Fruit fly (Drosophila melanogaster): Measurements from ENCODE around the gene CG13671.
A peak's percentile ranks its signal among the peaks of the same experiment; 100 is the strongest.

The CG13671 gene

DNA sequence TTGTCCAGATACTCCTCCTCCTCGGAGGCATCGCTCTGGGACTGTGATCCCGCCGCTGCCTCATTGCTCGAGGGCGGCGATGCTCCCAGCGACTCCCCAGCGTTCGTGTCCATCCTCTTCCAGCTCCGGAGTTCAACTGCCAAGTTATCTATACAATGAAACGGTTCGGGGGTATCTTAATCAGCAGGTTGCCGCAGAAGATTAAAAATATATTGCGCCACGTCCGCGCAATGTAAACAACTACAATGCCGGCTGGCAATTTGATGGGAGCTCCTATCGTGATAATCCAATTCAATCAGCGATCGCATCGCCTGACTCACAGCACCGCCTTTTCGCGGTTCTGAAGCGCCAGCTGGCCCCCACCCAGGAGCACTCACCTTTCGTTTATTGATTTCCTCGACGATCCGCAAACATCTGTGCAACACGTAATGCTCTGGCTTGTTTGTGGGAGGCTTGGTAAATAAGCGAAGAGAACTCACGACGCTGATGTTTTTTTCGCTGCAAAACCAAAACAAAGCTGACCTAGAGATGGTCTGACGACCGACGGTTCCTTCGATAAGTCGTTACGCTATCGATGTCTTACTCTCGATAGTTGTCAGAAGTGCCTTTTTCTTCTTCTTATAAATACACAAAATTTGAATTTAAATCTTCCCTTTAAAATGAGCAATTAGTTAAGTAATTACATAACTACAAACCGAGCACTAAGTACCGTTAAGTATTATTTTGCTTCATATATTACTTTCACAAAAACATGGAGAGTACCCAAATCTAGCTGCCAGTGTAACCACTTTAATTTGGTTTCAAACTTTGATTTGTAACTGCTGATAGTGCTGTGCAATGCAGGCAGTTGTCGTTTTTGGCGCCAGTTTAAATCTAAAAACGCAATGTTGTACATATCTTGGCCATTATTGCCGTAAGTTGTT, 10.3 kb upstream of the CG13671 start, which contains the start of gene cert (continued):
- TF ChIP-seq woc (GFP tag; optimal IDR thresholded peaks at IDR 0.05), result no peak
- peak; percentile 63 for TF ChIP-seq Jra (GFP tag; optimal IDR thresholded peaks at IDR 0.05)
- no peak for TF ChIP-seq dsf (GFP tag; optimal IDR thresholded peaks at IDR 0.05; ENCODE audit: borderline replicate concordance)
- TF ChIP-seq sv (GFP tag; optimal IDR thresholded peaks at IDR 0.05), result peak; percentile 36

DNA sequence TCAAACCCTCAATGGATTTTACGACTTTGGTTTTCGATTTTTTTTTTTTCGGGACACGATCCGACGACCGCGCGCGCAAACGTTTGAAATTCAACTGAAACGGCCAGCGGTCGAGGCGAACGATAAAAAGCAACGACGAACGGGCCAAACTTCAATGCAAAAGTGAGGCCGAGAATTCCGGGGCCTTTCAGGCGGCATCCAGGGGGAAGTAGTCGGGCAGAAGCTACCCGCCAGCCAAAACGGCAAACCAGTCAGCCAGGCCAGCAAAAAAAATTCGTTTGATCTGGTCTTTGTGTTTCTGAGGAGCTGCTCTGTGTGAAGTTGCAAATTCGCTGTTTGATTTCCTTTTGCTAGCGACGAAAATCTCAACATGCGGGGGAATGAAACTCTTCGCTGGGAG, 4.6 kb upstream of the CG13671 start, which contains the start of gene CG7201:
Gene CG7201 (minus strand): TSS at position 101 of the 400 bp plus-strand sequence.
- TF ChIP-seq Vsx2 (GFP tag; optimal IDR thresholded peaks at IDR 0.05; ENCODE audit: partially characterized antibody) (no peak), Rel (GFP tag; optimal IDR thresholded peaks at IDR 0.05) (no peak), Rel (tag; optimal IDR thresholded peaks at IDR 0.05) (peak; percentile 1), dmrt93B (GFP tag; optimal IDR thresholded peaks at IDR 0.05) (no peak), foxo (GFP tag; optimal IDR thresholded peaks at IDR 0.05) (no peak), sv (GFP tag; optimal IDR thresholded peaks at IDR 0.05) (no peak)

- TF ChIP-seq Sp1 (GFP tag; optimal IDR thresholded peaks at IDR 0.05) (no peak), Hr83 (GFP tag; optimal IDR thresholded peaks at IDR 0.05; ENCODE audit: poor library complexity, severe bottlenecking) (no peak), CG9705 (GFP tag; optimal IDR thresholded peaks at IDR 0.05) (no peak), pan (optimal IDR thresholded peaks at IDR 0.05) (no peak), OdsH (GFP tag; optimal IDR thresholded peaks at IDR 0.05) (no peak), Vsx2 (GFP tag; optimal IDR thresholded peaks at IDR 0.05; ENCODE audit: partially characterized antibody) (no peak), HLH106 (tag; optimal IDR thresholded peaks at IDR 0.05) (no peak), Hr78 (GFP tag; optimal IDR thresholded peaks at IDR 0.05) (peak; percentile 40), brk (GFP tag; optimal IDR thresholded peaks at IDR 0.05) (peak; percentile 18), Dif (GFP tag; optimal IDR thresholded peaks at IDR 0.05; ENCODE audit: partially characterized antibody) (no peak), Hnf4 (GFP tag; optimal IDR thresholded peaks at IDR 0.05) (no peak), ey (GFP tag; optimal IDR thresholded peaks at IDR 0.05) (no peak)
These were observed 2.9 kb upstream of the CG13671 start, which contains the start of gene Rab19 for dm6 chr3L:8296941-8297340. TSS of gene Rab19 (plus strand) at chr3L:8297018.

- TF ChIP-seq jim (GFP tag; optimal IDR thresholded peaks at IDR 0.05), result no peak
- TF ChIP-seq Abd-B (GFP tag; optimal IDR thresholded peaks at IDR 0.05), result no peak
- no peak for TF ChIP-seq Vsx2 (GFP tag; optimal IDR thresholded peaks at IDR 0.05; ENCODE audit: partially characterized antibody)
- no peak for TF ChIP-seq Hr83 (GFP tag; optimal IDR thresholded peaks at IDR 0.05; ENCODE audit: poor library complexity, severe bottlenecking)
- no peak for TF ChIP-seq Myc (optimal IDR thresholded peaks at IDR 0.05)
- no peak for TF ChIP-seq br (GFP tag; optimal IDR thresholded peaks at IDR 0.05)
- no peak for TF ChIP-seq CG32264 (GFP tag; optimal IDR thresholded peaks at IDR 0.05)
- no peak for TF ChIP-seq pan (optimal IDR thresholded peaks at IDR 0.05)
- TF ChIP-seq rgr (GFP tag; optimal IDR thresholded peaks at IDR 0.05), result no peak
- no peak for TF ChIP-seq Rel (GFP tag; optimal IDR thresholded peaks at IDR 0.05)
- peak; percentile 82 for TF ChIP-seq Rel (tag; optimal IDR thresholded peaks at IDR 0.05)
- peak; percentile 5 for TF ChIP-seq Jra (GFP tag; optimal IDR thresholded peaks at IDR 0.05)
- no peak for TF ChIP-seq dsf (GFP tag; optimal IDR thresholded peaks at IDR 0.05; ENCODE audit: borderline replicate concordance)
These were observed 2.4 kb upstream of the CG13671 start for dm6 chr3L:8297488-8297887.

DNA sequence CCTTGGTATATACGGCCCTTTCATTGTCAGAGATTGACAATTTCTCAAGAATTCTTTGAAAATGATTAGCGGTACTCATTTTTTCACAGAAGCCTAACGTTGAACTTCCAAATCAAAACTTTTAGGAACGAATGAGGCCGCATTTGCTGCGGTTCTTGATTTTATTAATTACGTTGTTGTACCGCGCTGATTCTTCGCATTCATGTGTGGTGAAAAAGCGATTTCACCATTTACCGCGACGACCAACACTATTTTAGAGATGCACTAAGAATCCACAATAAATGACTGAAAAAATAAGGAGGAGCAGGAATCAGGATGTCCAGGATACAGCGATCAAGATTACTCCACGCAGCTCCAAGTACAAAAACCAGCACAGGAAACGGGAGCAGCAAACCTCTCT, 4.0 kb downstream of the CG13671 start, which contains the start of the genes CG7194 and Sbp2:
Gene CG7194 (minus strand): TSS at position 148 of the 400 bp plus-strand sequence.
Gene Sbp2 (plus strand): TSS at position 246 of the 400 bp plus-strand sequence.
- TF ChIP-seq Myc (optimal IDR thresholded peaks at IDR 0.05), result peak; percentile 27
- peak; percentile 7 for TF ChIP-seq psq (GFP tag; optimal IDR thresholded peaks at IDR 0.05)
- no peak for TF ChIP-seq Dfd (GFP tag; optimal IDR thresholded peaks at IDR 0.05)
- TF ChIP-seq rgr (GFP tag; optimal IDR thresholded peaks at IDR 0.05), result peak; percentile 12
- no peak for TF ChIP-seq Vsx2 (GFP tag; optimal IDR thresholded peaks at IDR 0.05; ENCODE audit: partially characterized antibody)

DNA sequence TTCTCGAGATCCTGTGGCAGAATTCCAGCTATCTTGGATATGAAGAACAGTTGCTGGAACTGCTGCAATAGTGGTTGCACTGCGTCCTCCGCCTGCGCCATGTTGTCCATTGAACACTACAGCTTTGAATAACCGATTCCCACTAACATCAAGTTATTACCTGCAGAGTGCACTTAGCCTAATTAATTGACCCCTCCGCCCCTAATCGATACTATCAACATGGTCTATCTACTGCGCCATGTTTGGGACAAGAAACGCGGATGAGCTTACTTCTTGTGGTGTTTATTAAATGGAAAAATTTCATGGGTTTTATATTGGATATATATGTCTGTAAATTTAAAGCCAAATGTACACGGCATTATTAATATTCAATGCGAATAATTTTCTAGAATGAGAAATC, 7.0 kb downstream of the CG13671 start, which contains the start of gene Gr66a:
Gene Gr66a (minus strand): TSS at position 101 of the 400 bp plus-strand sequence.
- no peak for TF ChIP-seq CrebA (GFP tag; optimal IDR thresholded peaks at IDR 0.05; ENCODE audit: borderline replicate concordance)
- TF ChIP-seq sv (GFP tag; optimal IDR thresholded peaks at IDR 0.05), result no peak
- no peak for TF ChIP-seq Dfd (GFP tag; optimal IDR thresholded peaks at IDR 0.05)
- TF ChIP-seq Hnf4 (GFP tag; optimal IDR thresholded peaks at IDR 0.05), result no peak
- no peak for TF ChIP-seq N (GFP tag; optimal IDR thresholded peaks at IDR 0.05)
- no peak for TF ChIP-seq ey (GFP tag; optimal IDR thresholded peaks at IDR 0.05)
- TF ChIP-seq br (GFP tag; optimal IDR thresholded peaks at IDR 0.05), result no peak
- no peak for TF ChIP-seq CG32264 (GFP tag; optimal IDR thresholded peaks at IDR 0.05)
- no peak for TF ChIP-seq lola (GFP tag; optimal IDR thresholded peaks at IDR 0.05)
- no peak for TF ChIP-seq Sp1 (GFP tag; optimal IDR thresholded peaks at IDR 0.05)
- TF ChIP-seq Hr83 (GFP tag; optimal IDR thresholded peaks at IDR 0.05; ENCODE audit: poor library complexity, severe bottlenecking), result no peak
- TF ChIP-seq dl (GFP tag; optimal IDR thresholded peaks at IDR 0.05; ENCODE audit: insufficient read depth in 1 of 2, partially characterized antibody in 2 of 2), result no peak
- no peak for TF ChIP-seq Rel (GFP tag; optimal IDR thresholded peaks at IDR 0.05)
- TF ChIP-seq Rel (tag; optimal IDR thresholded peaks at IDR 0.05), result no peak
- no peak for TF ChIP-seq woc (GFP tag; optimal IDR thresholded peaks at IDR 0.05)
- TF ChIP-seq Vsx2 (GFP tag; optimal IDR thresholded peaks at IDR 0.05; ENCODE audit: partially characterized antibody), result no peak
- no peak for TF ChIP-seq Mio (GFP tag; optimal IDR thresholded peaks at IDR 0.05)
- TF ChIP-seq Myc (optimal IDR thresholded peaks at IDR 0.05), result no peak
- TF ChIP-seq Dif (GFP tag; optimal IDR thresholded peaks at IDR 0.05; ENCODE audit: partially characterized antibody), result no peak
- no peak for TF ChIP-seq dsf (GFP tag; optimal IDR thresholded peaks at IDR 0.05; ENCODE audit: borderline replicate concordance)
- no peak for TF ChIP-seq GATAd (GFP tag; optimal IDR thresholded peaks at IDR 0.05)

Measured in whole organism, wandering third instar larva.